Fruit fly (Drosophila melanogaster): ENCODE measurements around the gene Spps.

Spps gene

dm6 chr3R:24261380-24262021 lies 34.8 kb upstream of the Spps start:
- no peak for TF ChIP-seq rgr (GFP tag; optimal IDR thresholded peaks at IDR 0.05)
- no peak for TF ChIP-seq Abd-B (GFP tag; optimal IDR thresholded peaks at IDR 0.05)
- TF ChIP-seq Dfd (GFP tag; optimal IDR thresholded peaks at IDR 0.05), result no peak
- TF ChIP-seq Hr78 (GFP tag; optimal IDR thresholded peaks at IDR 0.05), result no peak
- no peak for TF ChIP-seq Hnf4 (GFP tag; optimal IDR thresholded peaks at IDR 0.05)
- no peak for TF ChIP-seq CG9705 (GFP tag; optimal IDR thresholded peaks at IDR 0.05)
- no peak for TF ChIP-seq Dif (GFP tag; optimal IDR thresholded peaks at IDR 0.05; ENCODE audit: partially characterized antibody)
- no peak for TF ChIP-seq sage (GFP tag; optimal IDR thresholded peaks at IDR 0.05)
- no peak for TF ChIP-seq woc (GFP tag; optimal IDR thresholded peaks at IDR 0.05)
- TF ChIP-seq Hr83 (GFP tag; optimal IDR thresholded peaks at IDR 0.05; ENCODE audit: poor library complexity, severe bottlenecking), result no peak

dm6 chr3R:24260411-24260810 lies 33.7 kb upstream of the Spps start:
- TF ChIP-seq HLH106 (tag; optimal IDR thresholded peaks at IDR 0.05) (no peak), CG32264 (GFP tag; optimal IDR thresholded peaks at IDR 0.05) (no peak), Dif (GFP tag; optimal IDR thresholded peaks at IDR 0.05; ENCODE audit: partially characterized antibody) (peak; percentile 8), Abd-B (GFP tag; optimal IDR thresholded peaks at IDR 0.05) (no peak), fru (GFP tag; optimal IDR thresholded peaks at IDR 0.05) (no peak)

DNA sequence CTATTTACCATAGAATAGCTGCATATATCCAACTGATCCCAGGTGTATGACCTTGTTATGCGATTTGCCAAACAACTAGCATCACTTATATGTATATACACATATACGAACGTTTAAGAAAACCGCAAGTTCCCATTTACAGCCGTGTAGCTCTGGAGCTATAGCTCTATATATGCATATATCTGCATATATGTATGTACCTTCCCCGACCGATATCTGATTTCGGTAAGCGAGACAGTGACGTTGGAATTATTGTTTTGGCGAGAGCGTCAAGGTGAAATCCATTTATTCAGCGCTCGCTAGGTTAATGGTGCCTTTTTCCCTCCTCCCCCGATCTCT lies 33.3 kb upstream of the Spps start:
- TF ChIP-seq Abd-B (GFP tag; optimal IDR thresholded peaks at IDR 0.05) (no peak), dsf (GFP tag; optimal IDR thresholded peaks at IDR 0.05; ENCODE audit: borderline replicate concordance) (no peak), h (GFP tag; optimal IDR thresholded peaks at IDR 0.05) (peak; percentile 25), HLH106 (tag; optimal IDR thresholded peaks at IDR 0.05) (no peak), Mio (GFP tag; optimal IDR thresholded peaks at IDR 0.05) (no peak), GATAd (GFP tag; optimal IDR thresholded peaks at IDR 0.05) (no peak), Myc (optimal IDR thresholded peaks at IDR 0.05) (no peak), Hr78 (GFP tag; optimal IDR thresholded peaks at IDR 0.05) (no peak), lola (GFP tag; optimal IDR thresholded peaks at IDR 0.05) (no peak), Vsx2 (GFP tag; optimal IDR thresholded peaks at IDR 0.05; ENCODE audit: partially characterized antibody) (no peak), ey (GFP tag; optimal IDR thresholded peaks at IDR 0.05) (no peak), Sp1 (GFP tag; optimal IDR thresholded peaks at IDR 0.05) (no peak), Dfd (GFP tag; optimal IDR thresholded peaks at IDR 0.05) (no peak), jim (GFP tag; optimal IDR thresholded peaks at IDR 0.05) (no peak), N (GFP tag; optimal IDR thresholded peaks at IDR 0.05) (no peak), CG9705 (GFP tag; optimal IDR thresholded peaks at IDR 0.05) (no peak), fru (GFP tag; optimal IDR thresholded peaks at IDR 0.05) (peak; percentile 56), rgr (GFP tag; optimal IDR thresholded peaks at IDR 0.05) (no peak), dl (GFP tag; optimal IDR thresholded peaks at IDR 0.05; ENCODE audit: insufficient read depth in 1 of 2, partially characterized antibody in 2 of 2) (no peak), Dif (GFP tag; optimal IDR thresholded peaks at IDR 0.05; ENCODE audit: partially characterized antibody) (no peak), Rel (GFP tag; optimal IDR thresholded peaks at IDR 0.05) (no peak), Rel (tag; optimal IDR thresholded peaks at IDR 0.05) (no peak), CrebA (GFP tag; optimal IDR thresholded peaks at IDR 0.05; ENCODE audit: borderline replicate concordance) (no peak), psq (GFP tag; optimal IDR thresholded peaks at IDR 0.05) (peak; percentile 29), OdsH (GFP tag; optimal IDR thresholded peaks at IDR 0.05) (no peak), br (GFP tag; optimal IDR thresholded peaks at IDR 0.05) (no peak), Hr83 (GFP tag; optimal IDR thresholded peaks at IDR 0.05; ENCODE audit: poor library complexity, severe bottlenecking) (no peak)

- peak; percentile 97 for TF ChIP-seq ey (GFP tag; optimal IDR thresholded peaks at IDR 0.05)
- peak; percentile 96 for TF ChIP-seq OdsH (GFP tag; optimal IDR thresholded peaks at IDR 0.05)
- TF ChIP-seq dl (GFP tag; optimal IDR thresholded peaks at IDR 0.05; ENCODE audit: insufficient read depth in 1 of 2, partially characterized antibody in 2 of 2), result peak; percentile 92 to 96
- TF ChIP-seq Rel (GFP tag; optimal IDR thresholded peaks at IDR 0.05), result peak; percentile 83
- peak; percentile 58 for TF ChIP-seq Rel (tag; optimal IDR thresholded peaks at IDR 0.05)
- peak; percentile 90 for TF ChIP-seq CG32264 (GFP tag; optimal IDR thresholded peaks at IDR 0.05)
- peak; percentile 95 for TF ChIP-seq br (GFP tag; optimal IDR thresholded peaks at IDR 0.05)
- peak; percentile 98 for TF ChIP-seq rgr (GFP tag; optimal IDR thresholded peaks at IDR 0.05)
- peak; percentile 82 for TF ChIP-seq brk (GFP tag; optimal IDR thresholded peaks at IDR 0.05)
- peak; percentile 41 for TF ChIP-seq GATAd (GFP tag; optimal IDR thresholded peaks at IDR 0.05)
- TF ChIP-seq sv (GFP tag; optimal IDR thresholded peaks at IDR 0.05), result peak; percentile 82
- TF ChIP-seq pan (optimal IDR thresholded peaks at IDR 0.05), result no peak
- TF ChIP-seq woc (GFP tag; optimal IDR thresholded peaks at IDR 0.05), result peak; percentile 81
- TF ChIP-seq h (GFP tag; optimal IDR thresholded peaks at IDR 0.05), result peak; percentile 97
- peak; percentile 66 for TF ChIP-seq Hr83 (GFP tag; optimal IDR thresholded peaks at IDR 0.05; ENCODE audit: poor library complexity, severe bottlenecking)
- no peak for TF ChIP-seq Abd-B (GFP tag; optimal IDR thresholded peaks at IDR 0.05)
- peak; percentile 85 for TF ChIP-seq CrebA (GFP tag; optimal IDR thresholded peaks at IDR 0.05; ENCODE audit: borderline replicate concordance)
- TF ChIP-seq fru (GFP tag; optimal IDR thresholded peaks at IDR 0.05), result peak; percentile 96
- TF ChIP-seq CG9705 (GFP tag; optimal IDR thresholded peaks at IDR 0.05), result peak; percentile 5
- TF ChIP-seq psq (GFP tag; optimal IDR thresholded peaks at IDR 0.05), result peak; percentile 93
- peak; percentile 93 to 97 for TF ChIP-seq foxo (GFP tag; optimal IDR thresholded peaks at IDR 0.05)
- TF ChIP-seq sage (GFP tag; optimal IDR thresholded peaks at IDR 0.05), result peak; percentile 85
- no peak for TF ChIP-seq jim (GFP tag; optimal IDR thresholded peaks at IDR 0.05)
- TF ChIP-seq Sp1 (GFP tag; optimal IDR thresholded peaks at IDR 0.05), result peak; percentile 91
- TF ChIP-seq Dfd (GFP tag; optimal IDR thresholded peaks at IDR 0.05), result no peak
- TF ChIP-seq dsf (GFP tag; optimal IDR thresholded peaks at IDR 0.05; ENCODE audit: borderline replicate concordance), result peak; percentile 43
- TF ChIP-seq lola (GFP tag; optimal IDR thresholded peaks at IDR 0.05), result no peak
- peak; percentile 88 for TF ChIP-seq HLH106 (tag; optimal IDR thresholded peaks at IDR 0.05)
- no peak for TF ChIP-seq Hr78 (GFP tag; optimal IDR thresholded peaks at IDR 0.05)
- TF ChIP-seq N (GFP tag; optimal IDR thresholded peaks at IDR 0.05), result no peak
- no peak for TF ChIP-seq dmrt93B (GFP tag; optimal IDR thresholded peaks at IDR 0.05)
- peak; percentile 90 for TF ChIP-seq Hnf4 (GFP tag; optimal IDR thresholded peaks at IDR 0.05)
Measured at dm6 chr3R:24259278-24260040, 32.7 kb upstream of the Spps start.

Measured in whole organism, wandering third instar larva.